Fruit fly (Drosophila melanogaster): ENCODE results near the gene CG4459.

dm6 chr3R:19948143-19948542 is 19.7 kb upstream of the CG4459 start, which contains the start of gene CG4783:
- no peak for TF ChIP-seq CG8478 (optimal IDR thresholded peaks at IDR 0.05)
- no peak for TF ChIP-seq CTCF (optimal IDR thresholded peaks at IDR 0.05)

All from S2 (cell line).